Fruit fly (Drosophila melanogaster): ENCODE data around the gene nonC.

Gene nonC

DNA sequence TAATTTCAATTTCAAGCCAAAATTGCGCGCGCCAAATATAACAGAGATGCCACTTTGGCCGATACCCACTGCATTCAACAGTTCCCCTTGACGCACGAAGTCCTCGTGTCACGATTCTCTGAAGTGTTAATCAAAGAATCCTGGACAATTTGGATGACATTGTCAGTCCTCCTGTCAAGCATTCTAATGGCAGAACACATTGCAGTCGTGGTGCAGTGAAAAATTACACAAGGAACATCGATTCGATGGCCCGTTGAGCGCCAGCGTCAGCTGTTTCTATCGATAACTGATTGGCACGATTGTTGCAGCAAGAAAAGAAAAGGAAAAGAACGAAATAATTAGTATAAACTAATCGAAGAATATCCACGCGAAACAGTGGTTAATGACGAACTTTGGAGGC lies at the start of gene nonC:
Gene nonC (plus strand): TSS at position 294 of the 400 bp plus-strand sequence.
- no peak for TF ChIP-seq N (GFP tag; optimal IDR thresholded peaks at IDR 0.05)
- peak; percentile 93 for TF ChIP-seq Myc (optimal IDR thresholded peaks at IDR 0.05)

DNA sequence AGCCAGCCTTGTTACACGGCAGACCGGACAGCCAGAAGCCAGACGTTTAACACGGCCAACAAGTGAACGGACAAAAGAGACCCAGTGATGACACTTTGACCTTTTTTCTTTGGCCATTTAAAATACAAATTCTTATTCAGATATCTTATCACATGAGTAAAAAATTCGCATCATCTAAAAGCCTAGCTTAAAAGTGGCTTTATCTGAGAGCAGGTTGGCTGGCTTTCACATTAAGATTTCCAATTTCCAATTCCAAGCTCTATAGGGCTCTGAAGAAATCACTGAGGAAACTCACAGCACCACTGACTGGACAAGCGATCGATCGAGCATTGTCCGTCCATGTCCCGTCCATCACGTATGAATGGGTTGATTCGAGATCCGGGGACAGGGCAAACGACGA lies 48.7 kb upstream of the nonC start:
- TF ChIP-seq h (GFP tag; optimal IDR thresholded peaks at IDR 0.05) (peak; percentile 8), Dif (GFP tag; optimal IDR thresholded peaks at IDR 0.05; ENCODE audit: partially characterized antibody) (no peak), pan (optimal IDR thresholded peaks at IDR 0.05) (no peak), dsf (GFP tag; optimal IDR thresholded peaks at IDR 0.05; ENCODE audit: borderline replicate concordance) (no peak), dmrt93B (GFP tag; optimal IDR thresholded peaks at IDR 0.05) (no peak), Myc (optimal IDR thresholded peaks at IDR 0.05) (peak; percentile 58), Sp1 (GFP tag; optimal IDR thresholded peaks at IDR 0.05) (peak; percentile 11), foxo (GFP tag; optimal IDR thresholded peaks at IDR 0.05) (peak in 1 of 2 experiments; percentile 29), HLH106 (tag; optimal IDR thresholded peaks at IDR 0.05) (peak; percentile 24), CG9705 (GFP tag; optimal IDR thresholded peaks at IDR 0.05) (no peak), tai (GFP tag; optimal IDR thresholded peaks at IDR 0.05) (no peak), Abd-B (GFP tag; optimal IDR thresholded peaks at IDR 0.05) (no peak), psq (GFP tag; optimal IDR thresholded peaks at IDR 0.05) (peak; percentile 3), Vsx2 (GFP tag; optimal IDR thresholded peaks at IDR 0.05; ENCODE audit: partially characterized antibody) (no peak), rgr (GFP tag; optimal IDR thresholded peaks at IDR 0.05) (peak; percentile 0), woc (GFP tag; optimal IDR thresholded peaks at IDR 0.05) (peak; percentile 74), Mio (GFP tag; optimal IDR thresholded peaks at IDR 0.05) (no peak), ey (GFP tag; optimal IDR thresholded peaks at IDR 0.05) (no peak), br (GFP tag; optimal IDR thresholded peaks at IDR 0.05) (no peak), brk (GFP tag; optimal IDR thresholded peaks at IDR 0.05) (no peak), CG32264 (GFP tag; optimal IDR thresholded peaks at IDR 0.05) (no peak), Dfd (GFP tag; optimal IDR thresholded peaks at IDR 0.05) (no peak), fru (GFP tag; optimal IDR thresholded peaks at IDR 0.05) (peak; percentile 58)

DNA sequence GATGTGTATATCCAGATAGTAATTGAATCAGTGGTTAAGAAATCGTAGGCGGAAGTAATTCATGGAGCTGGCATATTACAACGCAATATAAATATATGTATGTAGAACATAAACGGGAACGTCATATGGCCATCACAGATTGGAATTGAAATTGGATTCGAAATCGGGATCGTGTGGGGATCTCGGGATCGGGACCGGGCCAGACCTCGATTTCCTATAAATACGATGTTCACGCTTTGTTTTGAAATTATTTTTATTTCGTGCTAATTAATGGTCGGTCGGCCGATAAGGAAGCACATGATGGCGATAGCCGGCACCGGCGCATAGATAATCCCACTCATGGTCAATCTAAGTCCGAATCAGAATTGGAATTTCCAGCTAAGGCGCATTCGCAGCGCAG lies 48.0 kb upstream of the nonC start:
- TF ChIP-seq dl (GFP tag; optimal IDR thresholded peaks at IDR 0.05; ENCODE audit: insufficient read depth in 1 of 2, partially characterized antibody in 2 of 2) (no peak), Rel (GFP tag; optimal IDR thresholded peaks at IDR 0.05) (no peak), Rel (tag; optimal IDR thresholded peaks at IDR 0.05) (no peak), pan (optimal IDR thresholded peaks at IDR 0.05) (no peak)

DNA sequence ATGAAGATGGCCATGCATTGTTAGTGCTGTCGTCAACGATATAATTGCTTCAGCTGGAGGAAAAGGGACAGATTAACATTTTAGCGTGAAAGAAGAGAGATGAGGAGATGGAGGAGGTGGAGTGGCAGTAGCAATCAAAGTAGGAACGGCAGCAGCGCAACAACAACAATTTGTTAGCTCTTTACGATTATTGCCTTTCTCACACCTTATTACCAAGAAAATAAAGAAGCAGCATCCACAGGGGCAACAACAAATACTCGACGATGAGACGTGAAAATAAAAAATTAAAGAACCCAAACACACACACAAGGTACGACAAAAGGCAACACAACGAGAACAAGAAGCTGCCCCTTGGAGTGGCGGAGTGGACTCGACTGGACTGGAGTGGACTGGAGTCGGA lies 47.4 kb upstream of the nonC start:
- no peak for TF ChIP-seq Vsx2 (GFP tag; optimal IDR thresholded peaks at IDR 0.05; ENCODE audit: partially characterized antibody)
- no peak for TF ChIP-seq Hnf4 (GFP tag; optimal IDR thresholded peaks at IDR 0.05)
- TF ChIP-seq Dif (GFP tag; optimal IDR thresholded peaks at IDR 0.05; ENCODE audit: partially characterized antibody): no peak
- TF ChIP-seq woc (GFP tag; optimal IDR thresholded peaks at IDR 0.05): no peak

DNA sequence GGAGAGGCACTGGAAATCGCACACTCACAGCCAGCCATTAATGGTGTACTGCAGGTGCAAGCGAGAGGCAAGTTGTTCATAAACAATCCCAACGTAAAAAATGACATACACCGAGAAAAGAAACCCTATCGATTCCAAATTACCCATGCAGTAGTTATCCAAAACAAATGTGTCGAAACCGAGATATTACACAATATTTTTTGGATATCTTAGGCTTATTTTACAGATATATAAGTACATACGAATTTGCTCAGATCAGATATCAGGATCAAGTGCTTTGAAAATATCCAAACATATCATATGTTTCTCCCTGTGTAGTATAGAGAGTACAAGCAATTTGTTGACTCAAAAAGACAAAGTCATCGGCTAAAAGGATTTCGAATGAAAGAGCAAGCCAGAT lies 46.9 kb upstream of the nonC start:
- TF ChIP-seq CrebA (GFP tag; optimal IDR thresholded peaks at IDR 0.05; ENCODE audit: borderline replicate concordance) (no peak), h (GFP tag; optimal IDR thresholded peaks at IDR 0.05) (peak; percentile 88), Hr78 (GFP tag; optimal IDR thresholded peaks at IDR 0.05) (no peak), rgr (GFP tag; optimal IDR thresholded peaks at IDR 0.05) (peak; percentile 82), Hnf4 (GFP tag; optimal IDR thresholded peaks at IDR 0.05) (peak; percentile 60), GATAd (GFP tag; optimal IDR thresholded peaks at IDR 0.05) (no peak), dmrt93B (GFP tag; optimal IDR thresholded peaks at IDR 0.05) (peak; percentile 73), sage (GFP tag; optimal IDR thresholded peaks at IDR 0.05) (peak; percentile 69), pan (optimal IDR thresholded peaks at IDR 0.05) (no peak), OdsH (GFP tag; optimal IDR thresholded peaks at IDR 0.05) (peak; percentile 83), usp (GFP tag; optimal IDR thresholded peaks at IDR 0.05) (no peak), Myc (optimal IDR thresholded peaks at IDR 0.05) (no peak), CG32264 (GFP tag; optimal IDR thresholded peaks at IDR 0.05) (peak; percentile 62), dl (GFP tag; optimal IDR thresholded peaks at IDR 0.05; ENCODE audit: insufficient read depth in 1 of 2, partially characterized antibody in 2 of 2) (no peak), Vsx2 (GFP tag; optimal IDR thresholded peaks at IDR 0.05; ENCODE audit: partially characterized antibody) (no peak), Dfd (GFP tag; optimal IDR thresholded peaks at IDR 0.05) (no peak), Mio (GFP tag; optimal IDR thresholded peaks at IDR 0.05) (no peak), lola (GFP tag; optimal IDR thresholded peaks at IDR 0.05) (no peak), CG9705 (GFP tag; optimal IDR thresholded peaks at IDR 0.05) (peak; percentile 70), Dif (GFP tag; optimal IDR thresholded peaks at IDR 0.05; ENCODE audit: partially characterized antibody) (peak; percentile 1), Hr83 (GFP tag; optimal IDR thresholded peaks at IDR 0.05; ENCODE audit: poor library complexity, severe bottlenecking) (no peak), br (GFP tag; optimal IDR thresholded peaks at IDR 0.05) (peak; percentile 87), brk (GFP tag; optimal IDR thresholded peaks at IDR 0.05) (peak; percentile 66), foxo (GFP tag; optimal IDR thresholded peaks at IDR 0.05) (peak in 1 of 2 experiments; percentile 87), ey (GFP tag; optimal IDR thresholded peaks at IDR 0.05) (peak; percentile 88), psq (GFP tag; optimal IDR thresholded peaks at IDR 0.05) (peak; percentile 70), Abd-B (GFP tag; optimal IDR thresholded peaks at IDR 0.05) (no peak), Rel (GFP tag; optimal IDR thresholded peaks at IDR 0.05) (no peak), Rel (tag; optimal IDR thresholded peaks at IDR 0.05) (peak; percentile 28), Jra (GFP tag; optimal IDR thresholded peaks at IDR 0.05) (peak; percentile 3), fru (GFP tag; optimal IDR thresholded peaks at IDR 0.05) (peak; percentile 90), dsf (GFP tag; optimal IDR thresholded peaks at IDR 0.05; ENCODE audit: borderline replicate concordance) (no peak), HLH106 (tag; optimal IDR thresholded peaks at IDR 0.05) (peak; percentile 87), N (GFP tag; optimal IDR thresholded peaks at IDR 0.05) (no peak), jim (GFP tag; optimal IDR thresholded peaks at IDR 0.05) (no peak)
